Worm (Caenorhabditis elegans) whole organism, late embryonic: ENCODE measurements around the gene C02E7.8.

Source experiments
- C08G9.2 ChIP-seq: sonication (generic microtip); optimal IDR thresholded peaks from 2 replicates; lab custom pipeline; 2016; ENCODE audit warnings: mild to moderate bottlenecking, missing genetic modification characterization, moderate library complexity, missing compliant biosample characterization
- K02D7.2 ChIP-seq: sonication (generic microtip); optimal IDR thresholded peaks from 2 replicates; lab custom pipeline; 2017; ENCODE audit warnings: mild to moderate bottlenecking, missing genetic modification characterization, missing compliant biosample characterization
- ama-1 ChIP-seq: fragments of 150-350 bp; optimal IDR thresholded peaks from 2 replicates; lab custom pipeline; 2014
- ceh-14 ChIP-seq: sonication (generic microtip); optimal IDR thresholded peaks from 2 replicates; lab custom pipeline; 2016; ENCODE audit warnings: missing genotype, missing genetic modification characterization, missing compliant biosample characterization
- ceh-2 ChIP-seq: sonication (generic microtip); optimal IDR thresholded peaks from 2 replicates; lab custom pipeline; 2016; ENCODE audit warnings: missing genotype, missing genetic modification characterization, missing compliant biosample characterization
- ceh-22 ChIP-seq: sonication (generic microtip); optimal IDR thresholded peaks from 2 replicates; lab custom pipeline; 2017; ENCODE audit warnings: missing biosample characterization, missing genetic modification characterization
- ceh-34 ChIP-seq: sonication (generic microtip); optimal IDR thresholded peaks from 2 replicates; lab custom pipeline; 2016; ENCODE audit warnings: mild to moderate bottlenecking, missing genetic modification characterization, missing compliant biosample characterization
- ceh-6 ChIP-seq: fragments of 200-800 bp; sonication (Bioruptor generic); optimal IDR thresholded peaks from 2 replicates; lab custom pipeline; 2018; ENCODE audit warnings: mild to moderate bottlenecking, missing genetic modification characterization, missing compliant biosample characterization
- ceh-9 ChIP-seq: sonication (generic microtip); optimal IDR thresholded peaks from 2 replicates; lab custom pipeline; 2016; ENCODE audit warnings: mild to moderate bottlenecking, missing genetic modification characterization, inconsistent platforms, missing compliant biosample characterization
- che-1 ChIP-seq: sonication (generic microtip); optimal IDR thresholded peaks from 2 replicates; lab custom pipeline; 2016; ENCODE audit warnings: mild to moderate bottlenecking, missing genetic modification characterization, missing compliant biosample characterization
- dmd-4 ChIP-seq: sonication (generic microtip); optimal IDR thresholded peaks from 2 replicates; lab custom pipeline; 2016; ENCODE audit warnings: borderline replicate concordance, missing genetic modification characterization, missing compliant biosample characterization
- elt-2 ChIP-seq: sonication (generic microtip); optimal IDR thresholded peaks from 2 replicates; lab custom pipeline; 2016; ENCODE audit warnings: missing genetic modification reagents, missing genetic modification characterization, missing compliant biosample characterization
- fkh-10 ChIP-seq: fragments of 150-350 bp; optimal IDR thresholded peaks from 2 replicates; lab custom pipeline; 2014; ENCODE audit warnings: missing biosample characterization, missing genetic modification reagents, missing genetic modification characterization
- fkh-6 ChIP-seq: sonication (generic microtip); optimal IDR thresholded peaks from 2 replicates; lab custom pipeline; 2016; ENCODE audit warnings: missing genetic modification characterization, missing compliant biosample characterization
- hlh-13 ChIP-seq: fragments of 200-800 bp; sonication (Bioruptor generic); optimal IDR thresholded peaks from 2 replicates; lab custom pipeline; 2018; ENCODE audit warnings: mild to moderate bottlenecking, missing genetic modification characterization, missing compliant biosample characterization
- hlh-6 ChIP-seq: sonication (generic microtip); optimal IDR thresholded peaks from 2 replicates; lab custom pipeline; 2016; ENCODE audit warnings: missing genotype, missing genetic modification characterization, missing compliant biosample characterization
- hlh-8 ChIP-seq: sonication (generic microtip); optimal IDR thresholded peaks from 2 replicates; lab custom pipeline; 2016; ENCODE audit warnings: missing genotype, missing genetic modification characterization, missing compliant biosample characterization
- mec-3 ChIP-seq: sonication (generic microtip); optimal IDR thresholded peaks from 2 replicates; lab custom pipeline; 2016; ENCODE audit warnings: borderline replicate concordance, missing genetic modification characterization, missing compliant biosample characterization
- nfya-1 ChIP-seq: sonication (generic microtip); optimal IDR thresholded peaks from 2 replicates; lab custom pipeline; 2017; ENCODE audit warnings: missing genetic modification characterization, mild to moderate bottlenecking, missing compliant biosample characterization, antibody characterized with exemption, moderate library complexity
- odd-2 ChIP-seq: sonication (generic microtip); optimal IDR thresholded peaks from 2 replicates; lab custom pipeline; 2017; ENCODE audit warnings: antibody characterized with exemption, mild to moderate bottlenecking, missing genetic modification characterization, missing compliant biosample characterization
- pag-3 ChIP-seq: sonication (generic microtip); optimal IDR thresholded peaks from 2 replicates; lab custom pipeline; 2016; ENCODE audit warnings: missing compliant biosample characterization, missing genetic modification characterization, borderline replicate concordance
- pax-1 ChIP-seq: fragments of 150-350 bp; optimal IDR thresholded peaks from 2 replicates; lab custom pipeline; 2014; ENCODE audit warnings: missing biosample characterization, missing genetic modification characterization
- pros-1 ChIP-seq: fragments of 150-350 bp; optimal IDR thresholded peaks from 2 replicates; lab custom pipeline; 2014; ENCODE audit warnings: missing biosample characterization, missing genetic modification reagents, missing genetic modification characterization
- rnt-1 ChIP-seq: sonication (generic microtip); optimal IDR thresholded peaks from 2 replicates; lab custom pipeline; 2016; ENCODE audit warnings: missing genetic modification characterization, missing compliant biosample characterization
- sdc-2 ChIP-seq: sonication (generic microtip); optimal IDR thresholded peaks from 2 replicates; lab custom pipeline; 2016; ENCODE audit warnings: missing genotype, missing genetic modification characterization, missing compliant biosample characterization
- sox-4 ChIP-seq: sonication (generic microtip); optimal IDR thresholded peaks from 2 replicates; lab custom pipeline; 2017; ENCODE audit warnings: mild to moderate bottlenecking, missing genetic modification characterization, inconsistent platforms, missing compliant biosample characterization
- syd-9 ChIP-seq: sonication (generic microtip); optimal IDR thresholded peaks from 2 replicates; lab custom pipeline; 2016; ENCODE audit warnings: mild to moderate bottlenecking, missing genetic modification characterization, moderate library complexity, missing compliant biosample characterization
- tbx-7 ChIP-seq: sonication (generic microtip); optimal IDR thresholded peaks from 2 replicates; lab custom pipeline; 2016; ENCODE audit warnings: missing genotype, missing genetic modification characterization, missing compliant biosample characterization
- unc-3 ChIP-seq, 2 experiments: fragments of 200-800 bp in 1 of 2; sonication (Bioruptor generic) in 1 of 2; sonication (generic microtip) in 1 of 2; conservative IDR thresholded peaks in 1 of 2; optimal IDR thresholded peaks in 1 of 2; 2 replicates each; pipeline versions ENCODE4 v1.3.6 to Lab custom; 2016 to 2022; ENCODE audit warnings: missing compliant biosample characterization in 2 of 2, missing genetic modification characterization in 2 of 2, missing genetic modification reagents in 1 of 2
- unc-55 ChIP-seq: sonication (generic microtip); optimal IDR thresholded peaks from 2 replicates; lab custom pipeline; 2017; ENCODE audit warnings: missing biosample characterization, missing genetic modification reagents, missing genetic modification characterization
- ztf-16 ChIP-seq: sonication (generic microtip); optimal IDR thresholded peaks from 2 replicates; lab custom pipeline; 2017; ENCODE audit warnings: missing genetic modification characterization, missing compliant biosample characterization

C02E7.8 gene

DNA sequence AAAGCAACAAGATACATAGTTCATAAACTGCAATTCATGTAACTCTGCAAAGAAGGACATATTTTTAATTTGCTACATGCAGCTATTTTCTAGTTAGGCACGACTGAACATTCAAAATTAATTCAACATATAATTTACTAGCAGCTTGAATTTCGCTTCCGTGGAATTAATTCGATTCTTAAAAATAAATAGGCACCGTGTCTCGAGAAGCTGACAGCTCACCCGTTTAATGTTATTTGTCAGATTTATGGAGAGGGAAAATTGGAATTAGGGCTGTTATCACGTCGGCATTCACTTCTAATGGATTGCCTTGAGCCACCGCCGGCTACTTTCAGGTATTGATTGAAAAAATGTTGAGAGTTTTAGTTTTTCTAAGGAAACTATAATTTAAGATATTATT, 5.8 kb upstream of the C02E7.8 start, which contains the start of gene srh-21:
srh-21 (plus strand) TSS at position 301 of the 400 bp plus-strand sequence.
- TF ChIP-seq ceh-6 (no peak), unc-3 (GFP tag; conservative IDR thresholded peaks at IDR 0.05; lab: Robert Waterston, UW) (no peak), unc-3 (tag; optimal IDR thresholded peaks at IDR 0.05; lab: Kevin White, UChicago) (no peak), pax-1 (tag; lab: Kevin White, UChicago) (no peak), hlh-13 (GFP tag; lab: Kevin White, UChicago) (no peak), ceh-9 (no peak), tbx-7 (no peak), odd-2 (tag; lab: Kevin White, UChicago) (no peak), ceh-2 (tag; lab: Kevin White, UChicago) (no peak), K02D7.2 (tag; lab: Kevin White, UChicago) (no peak), pag-3 (tag; lab: Kevin White, UChicago) (no peak), fkh-10 (no peak), ceh-34 (tag; lab: Kevin White, UChicago) (no peak)
- TF ChIP-seq, all 69 proteins: peak for 0

DNA sequence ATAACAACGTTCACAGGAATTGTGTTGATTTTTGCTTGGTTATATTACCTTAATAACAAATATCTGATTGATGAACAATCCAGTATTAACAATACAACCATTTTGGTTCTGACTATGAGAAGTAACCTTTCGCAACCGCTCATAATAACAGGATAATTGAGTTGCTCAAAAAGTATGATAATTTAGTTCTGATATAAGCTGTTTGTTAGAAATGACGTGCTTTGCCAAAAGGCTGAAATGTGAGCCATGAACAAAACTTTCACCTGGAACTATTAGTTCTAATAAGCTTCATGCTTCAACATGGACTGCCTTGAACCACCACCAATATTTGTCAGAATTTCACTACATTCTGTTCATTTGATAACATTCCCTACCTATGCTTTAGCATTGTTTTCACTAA, 4.0 kb upstream of the C02E7.8 start, which contains the start of gene srh-20:
srh-20 (plus strand) TSS at position 301 of the 400 bp plus-strand sequence.
- TF ChIP-seq syd-9 (no peak), hlh-6 (tag; lab: Kevin White, UChicago) (no peak), mec-3 (tag; lab: Kevin White, UChicago) (no peak), che-1 (tag; lab: Kevin White, UChicago) (no peak), C08G9.2 (tag; lab: Kevin White, UChicago) (no peak), fkh-6 (no peak), nfya-1 (tag; lab: Kevin White, UChicago) (no peak), sox-4 (tag; lab: Kevin White, UChicago) (no peak), elt-2 (tag; lab: Kevin White, UChicago) (no peak), ceh-2 (tag; lab: Kevin White, UChicago) (no peak), ceh-6 (no peak), ceh-22 (tag; lab: Kevin White, UChicago) (no peak), tbx-7 (no peak), ceh-14 (tag; lab: Kevin White, UChicago) (no peak), pros-1 (no peak), ztf-16 (tag; lab: Kevin White, UChicago) (no peak)

DNA sequence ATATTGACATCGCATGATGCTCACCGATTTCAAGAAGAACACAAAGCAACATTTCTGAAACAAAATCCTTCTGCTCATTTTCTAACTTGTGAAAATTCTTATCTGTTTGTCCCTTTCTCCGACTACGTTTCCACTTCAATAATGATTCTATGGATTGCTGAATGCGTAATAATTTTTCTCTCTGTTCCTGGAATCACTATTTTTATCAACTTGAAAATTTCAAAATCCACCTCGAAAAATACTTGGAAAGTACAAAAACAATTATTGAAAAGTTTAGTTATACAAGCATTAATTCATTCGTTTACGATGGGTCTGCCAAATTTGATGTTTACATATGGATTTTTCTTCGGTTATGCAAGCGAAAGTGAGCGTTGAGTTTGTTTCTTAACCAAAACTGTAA, 1.4 kb upstream of the C02E7.8 start, which contains the start of gene srh-22:
srh-22 (plus strand) TSS at position 301 of the 400 bp plus-strand sequence.
- TF ChIP-seq hlh-8 (tag; lab: Kevin White, UChicago) (no peak), sdc-2 (tag; lab: Kevin White, UChicago) (no peak), dmd-4 (tag; lab: Kevin White, UChicago) (no peak), unc-55 (GFP tag; lab: Kevin White, UChicago) (no peak)

DNA sequence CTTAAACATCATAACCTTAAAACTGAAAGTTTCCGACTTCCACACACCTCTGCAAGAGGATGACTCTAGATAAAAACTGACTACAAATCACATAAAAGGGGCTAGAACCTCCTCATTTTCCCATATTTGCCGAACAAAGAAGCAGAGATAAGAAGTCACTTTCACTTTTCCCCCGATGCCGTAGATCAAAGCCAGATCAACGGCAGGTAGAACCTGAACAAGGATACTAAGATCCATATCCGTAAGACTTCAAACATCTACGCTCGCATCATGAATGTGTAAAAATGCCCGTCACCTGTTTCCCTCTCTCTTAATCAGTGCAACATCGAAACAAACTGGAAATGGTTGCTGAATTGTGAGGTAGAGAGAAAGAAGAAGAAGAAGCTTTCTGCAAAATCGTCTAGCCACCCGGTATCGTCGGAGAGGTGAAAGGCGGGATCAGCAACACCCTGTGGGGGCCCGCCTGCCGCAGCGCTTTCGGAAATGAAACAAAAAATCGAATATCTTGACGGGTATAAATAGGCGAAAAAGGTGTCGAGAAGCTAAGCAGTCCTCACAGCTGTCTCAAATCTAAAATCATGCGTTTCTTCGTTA, 1.8 kb downstream of the C02E7.8 start, which contains the start of gene C02E7.6:
C02E7.6 (plus strand) TSS at position 544 of the 594 bp plus-strand sequence.
- TF ChIP-seq dmd-4 (tag; lab: Kevin White, UChicago) (no peak), rnt-1 (tag; lab: Kevin White, UChicago) (peak; percentile 16), mec-3 (tag; lab: Kevin White, UChicago) (no peak), pax-1 (tag; lab: Kevin White, UChicago) (no peak)

DNA sequence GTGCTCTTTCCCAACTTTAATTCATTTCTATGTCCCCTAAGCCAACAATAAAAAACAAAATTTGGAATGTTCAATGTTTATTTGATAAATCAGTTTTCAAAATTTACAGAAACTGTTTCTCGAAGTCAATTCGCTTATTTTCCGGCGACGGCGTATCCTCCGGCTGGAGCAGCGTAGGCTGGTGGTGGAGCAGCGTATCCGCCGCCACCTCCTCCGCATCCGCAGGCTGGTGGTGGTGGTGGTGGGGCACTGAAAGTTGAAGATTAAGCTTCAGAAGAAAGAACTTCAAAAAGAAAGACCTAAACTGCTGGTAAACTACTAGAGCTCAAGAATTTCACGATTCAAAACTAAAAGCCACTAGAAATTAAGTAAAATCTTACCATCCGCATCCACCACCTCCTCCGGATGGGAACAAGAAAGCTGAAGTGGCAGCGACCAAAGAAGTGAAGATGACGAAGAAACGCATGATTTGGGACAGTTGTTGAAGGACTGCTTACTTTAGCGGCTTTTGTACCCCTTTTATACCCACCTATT, 2.4 kb downstream of the C02E7.8 start, which contains the start of gene C02E7.7:
C02E7.7 (minus strand) TSS at position 484 of the 534 bp plus-strand sequence.
- TF ChIP-seq ama-1 (peak; percentile 7), dmd-4 (tag; lab: Kevin White, UChicago) (no peak), ceh-22 (tag; lab: Kevin White, UChicago) (no peak)
- TF ChIP-seq, all 69 proteins: peak for 1
